Worm (Caenorhabditis elegans) whole organism, late embryonic: Measurements from ENCODE around the gene vps-35.

Experiments used
- ceh-14 ChIP-seq: sonication (generic microtip); optimal IDR thresholded peaks from 2 replicates; lab custom pipeline; 2016; ENCODE audit warnings: missing genotype, missing genetic modification characterization, missing compliant biosample characterization
- ceh-22 ChIP-seq: sonication (generic microtip); optimal IDR thresholded peaks from 2 replicates; lab custom pipeline; 2017; ENCODE audit warnings: missing biosample characterization, missing genetic modification characterization
- ceh-6 ChIP-seq: fragments of 200-800 bp; sonication (Bioruptor generic); optimal IDR thresholded peaks from 2 replicates; lab custom pipeline; 2018; ENCODE audit warnings: mild to moderate bottlenecking, missing genetic modification characterization, missing compliant biosample characterization
- dmd-4 ChIP-seq: sonication (generic microtip); optimal IDR thresholded peaks from 2 replicates; lab custom pipeline; 2016; ENCODE audit warnings: borderline replicate concordance, missing genetic modification characterization, missing compliant biosample characterization
- hlh-6 ChIP-seq: sonication (generic microtip); optimal IDR thresholded peaks from 2 replicates; lab custom pipeline; 2016; ENCODE audit warnings: missing genotype, missing genetic modification characterization, missing compliant biosample characterization
- hlh-8 ChIP-seq: sonication (generic microtip); optimal IDR thresholded peaks from 2 replicates; lab custom pipeline; 2016; ENCODE audit warnings: missing genotype, missing genetic modification characterization, missing compliant biosample characterization
- pag-3 ChIP-seq: sonication (generic microtip); optimal IDR thresholded peaks from 2 replicates; lab custom pipeline; 2016; ENCODE audit warnings: missing compliant biosample characterization, missing genetic modification characterization, borderline replicate concordance
- pha-2 ChIP-seq: sonication (generic microtip); optimal IDR thresholded peaks from 2 replicates; lab custom pipeline; 2017; ENCODE audit warnings: mild to moderate bottlenecking, missing genetic modification characterization, missing compliant biosample characterization

- TF ChIP-seq dmd-4 (tag; lab: Kevin White, UChicago) (no peak), ceh-14 (tag; lab: Kevin White, UChicago) (no peak), hlh-6 (no peak), ceh-22 (no peak), hlh-8 (no peak), pag-3 (tag; lab: Kevin White, UChicago) (no peak), pha-2 (tag; lab: Kevin White, UChicago) (no peak), ceh-6 (GFP tag; lab: Kevin White, UChicago) (no peak)
These were observed 34.0 kb upstream of the vps-35 start, which contains the start of gene tex-2 for ce11 chrII:5873564-5874070.
